Worm (Caenorhabditis elegans): Measurements from ENCODE around the gene spl-2.

The spl-2 gene

ce11 chrV:9137618-9138017 lies 9.1 kb downstream of the spl-2 start, which contains the start of gene pitr-2:
Gene pitr-2 (minus strand): TSS chrV:9137718.
- TF ChIP-seq unc-62 (GFP tag; optimal IDR thresholded peaks at IDR 0.05) (no peak), nhr-28 (tag; optimal IDR thresholded peaks at IDR 0.05) (no peak), unc-39 (tag; optimal IDR thresholded peaks at IDR 0.05) (no peak), mls-2 (tag; optimal IDR thresholded peaks at IDR 0.05) (no peak), ces-1 (GFP tag; optimal IDR thresholded peaks at IDR 0.05) (no peak), tbx-8 (GFP tag; optimal IDR thresholded peaks at IDR 0.05) (no peak), mab-5 (tag; optimal IDR thresholded peaks at IDR 0.05) (no peak), nhr-76 (tag; optimal IDR thresholded peaks at IDR 0.05) (no peak), cnd-1 (tag; optimal IDR thresholded peaks at IDR 0.05) (no peak), ceh-39 (tag; optimal IDR thresholded peaks at IDR 0.05) (no peak), blmp-1 (tag; optimal IDR thresholded peaks at IDR 0.05) (no peak), unc-120 (tag; optimal IDR thresholded peaks at IDR 0.05; ENCODE audit: poor library complexity, severe bottlenecking) (no peak), sem-2 (GFP tag; optimal IDR thresholded peaks at IDR 0.05) (no peak), mep-1 (tag; optimal IDR thresholded peaks at IDR 0.05) (no peak), drap-1 (GFP tag; optimal IDR thresholded peaks at IDR 0.05) (no peak)

- no peak for TF ChIP-seq nhr-76 (tag; optimal IDR thresholded peaks at IDR 0.05)
- no peak for TF ChIP-seq tbx-8 (GFP tag; optimal IDR thresholded peaks at IDR 0.05)
- TF ChIP-seq nhr-237 (tag; optimal IDR thresholded peaks at IDR 0.05), result no peak
Observed at ce11 chrV:9133950-9134349, 12.7 kb downstream of the spl-2 start, which contains the start of gene B0222.1. Gene B0222.1 (plus strand): TSS chrV:9134255.

ce11 chrV:9132043-9132442 lies 14.7 kb downstream of the spl-2 start, which contains the start of gene F21C10.1:
Gene F21C10.1 (plus strand): TSS chrV:9132343.
- TF ChIP-seq tbx-8 (GFP tag; optimal IDR thresholded peaks at IDR 0.05) (no peak), nhr-76 (tag; optimal IDR thresholded peaks at IDR 0.05) (no peak), unc-120 (tag; optimal IDR thresholded peaks at IDR 0.05; ENCODE audit: poor library complexity, severe bottlenecking) (no peak), flh-1 (GFP tag; optimal IDR thresholded peaks at IDR 0.05) (no peak), ceh-39 (tag; optimal IDR thresholded peaks at IDR 0.05) (no peak), pha-4 (tag; optimal IDR thresholded peaks at IDR 0.05) (no peak), ceh-43 (GFP tag; optimal IDR thresholded peaks at IDR 0.05) (no peak)

- TF ChIP-seq M03D4.4 (tag; optimal IDR thresholded peaks at IDR 0.05) (no peak), elt-3 (tag; optimal IDR thresholded peaks at IDR 0.05) (no peak), ztf-11 (tag; optimal IDR thresholded peaks at IDR 0.05) (no peak), ceh-39 (tag; optimal IDR thresholded peaks at IDR 0.05) (no peak), sem-2 (GFP tag; optimal IDR thresholded peaks at IDR 0.05) (no peak), sptf-1 (tag; optimal IDR thresholded peaks at IDR 0.05) (no peak), hlh-1 (tag; optimal IDR thresholded peaks at IDR 0.05) (no peak), mls-2 (tag; optimal IDR thresholded peaks at IDR 0.05) (no peak), lin-32 (GFP tag; optimal IDR thresholded peaks at IDR 0.05) (no peak), unc-39 (tag; optimal IDR thresholded peaks at IDR 0.05) (no peak)
Observed at ce11 chrV:9130766-9131165, 15.9 kb downstream of the spl-2 start, which contains the start of gene F21C10.19. Gene F21C10.19 (plus strand): TSS chrV:9131066.

- no peak for TF ChIP-seq ceh-83 (GFP tag; optimal IDR thresholded peaks at IDR 0.05)
- no peak for TF ChIP-seq lin-13 (tag; optimal IDR thresholded peaks at IDR 0.05)
- TF ChIP-seq ceh-43 (GFP tag; optimal IDR thresholded peaks at IDR 0.05), result no peak
- TF ChIP-seq nhr-2 (tag; optimal IDR thresholded peaks at IDR 0.05), result no peak
- no peak for TF ChIP-seq lsy-2 (tag; optimal IDR thresholded peaks at IDR 0.05)
- TF ChIP-seq snpc-4 (tag; optimal IDR thresholded peaks at IDR 0.05), result no peak
- TF ChIP-seq nhr-76 (tag; optimal IDR thresholded peaks at IDR 0.05), result no peak
- no peak for TF ChIP-seq bed-3 (GFP tag; optimal IDR thresholded peaks at IDR 0.05)
- no peak for TF ChIP-seq ceh-39 (tag; optimal IDR thresholded peaks at IDR 0.05)
- TF ChIP-seq unc-62 (GFP tag; optimal IDR thresholded peaks at IDR 0.05), result no peak
- no peak for TF ChIP-seq M03D4.4 (tag; optimal IDR thresholded peaks at IDR 0.05)
- TF ChIP-seq sem-2 (GFP tag; optimal IDR thresholded peaks at IDR 0.05), result no peak
- TF ChIP-seq ham-2 (GFP tag; optimal IDR thresholded peaks at IDR 0.05), result no peak
- TF ChIP-seq elt-1 (tag; optimal IDR thresholded peaks at IDR 0.05; ENCODE audit: borderline replicate concordance, insufficient read depth), result no peak
- TF ChIP-seq zip-8 (tag; optimal IDR thresholded peaks at IDR 0.05), result no peak
- no peak for TF ChIP-seq hlh-1 (tag; optimal IDR thresholded peaks at IDR 0.05)
- no peak for TF ChIP-seq nhr-12 (tag; optimal IDR thresholded peaks at IDR 0.05)
- TF ChIP-seq mep-1 (tag; optimal IDR thresholded peaks at IDR 0.05), result no peak
Observed at ce11 chrV:9128562-9128961, 18.1 kb downstream of the spl-2 start.
